Worm (Caenorhabditis elegans) whole organism, midembryonic: ENCODE results near the gene pcm-1.

Source experiments
- T22C8.4 ChIP-seq: fragments of 200-800 bp; sonication (Bioruptor generic); IDR thresholded peaks from 2 replicates; pipeline ENCODE4 v1.3.6; 2022; ENCODE audit warnings: missing genetic modification characterization, missing compliant biosample characterization
- cog-1 ChIP-seq: sonication (generic microtip); optimal IDR thresholded peaks from 2 replicates; lab custom pipeline; 2016; ENCODE audit warnings: missing genetic modification characterization, missing compliant biosample characterization
- flt-1 ChIP-seq: fragments of 200-800 bp; sonication (Bioruptor generic); IDR thresholded peaks from 2 replicates; pipeline ENCODE4 v1.3.6; 2022; ENCODE audit warnings: missing genetic modification characterization, missing compliant biosample characterization
- klf-2 ChIP-seq: fragments of 200-800 bp; sonication (Bioruptor generic); conservative IDR thresholded peaks from 2 replicates; pipeline ENCODE4 v1.3.6; 2022; ENCODE audit warnings: missing genetic modification reagents, missing genetic modification characterization, missing compliant biosample characterization
- med-1 ChIP-seq: sonication (generic microtip); optimal IDR thresholded peaks from 2 replicates; lab custom pipeline; 2017; ENCODE audit warnings: missing genetic modification characterization, mild to moderate bottlenecking, missing compliant biosample characterization, antibody characterized with exemption, missing genetic modification reagents; ENCODE audit not compliant: insufficient read depth
- ref-1 ChIP-seq: fragments of 200-800 bp; sonication (Bioruptor generic); conservative IDR thresholded peaks from 2 replicates; pipeline ENCODE4 v1.3.6; 2022; ENCODE audit warnings: missing genetic modification reagents, missing genetic modification characterization, missing compliant biosample characterization
- ztf-23 ChIP-seq: fragments of 200-800 bp; sonication (Bioruptor generic); IDR thresholded peaks from 2 replicates; pipeline ENCODE4 v1.3.6; 2022; ENCODE audit warnings: missing genetic modification reagents, missing genetic modification characterization, missing compliant biosample characterization

ce11 chrV:5916862-5917261 lies 46.8 kb downstream of the pcm-1 start:
- TF ChIP-seq ztf-23 (GFP tag; lab: Robert Waterston, UW) (no peak), T22C8.4 (GFP tag; lab: Robert Waterston, UW) (no peak), cog-1 (tag; lab: Kevin White, UChicago) (no peak), ref-1 (GFP tag; lab: Robert Waterston, UW) (no peak), flt-1 (GFP tag; lab: Robert Waterston, UW) (no peak), klf-2 (GFP tag; lab: Robert Waterston, UW) (no peak), med-1 (GFP tag; lab: Kevin White, UChicago) (no peak)
